Fruit fly (Drosophila melanogaster) whole organism, pupa: ENCODE data around the gene CG4972.

ENCODE experiments used
- CG10348 ChIP-seq: fragments of 200-800 bp; sonication (Bioruptor generic); IDR thresholded peaks from 2 replicates; pipeline ENCODE4 v1.3.6; 2022; ENCODE audit warnings: missing biosample characterization, missing genetic modification characterization
- CG12605 ChIP-seq: fragments of 200-800 bp; sonication (Bioruptor generic); IDR thresholded peaks from 2 replicates; pipeline ENCODE4 v1.3.6; 2022; ENCODE audit warnings: missing biosample characterization, missing genetic modification characterization
- CG13204 ChIP-seq: fragments of 200-800 bp; sonication (Bioruptor generic); optimal IDR thresholded peaks from 2 replicates; lab custom pipeline; 2018; ENCODE audit warnings: missing biosample characterization, mild to moderate bottlenecking, missing genetic modification characterization, moderate library complexity
- CG14655 ChIP-seq: fragments of 200-800 bp; sonication (Bioruptor generic); optimal IDR thresholded peaks from 3 replicates; lab custom pipeline; 2017; ENCODE audit warnings: mild to moderate bottlenecking, missing biosample characterization, missing genetic modification reagents, missing genetic modification characterization
- CG15710 ChIP-seq: fragments of 200-800 bp; sonication (Bioruptor generic); optimal IDR thresholded peaks from 2 replicates; lab custom pipeline; 2018; ENCODE audit warnings: missing biosample characterization, mild to moderate bottlenecking, missing genetic modification characterization, moderate library complexity
- CG17806 ChIP-seq: fragments of 200-800 bp; sonication (Bioruptor generic); optimal IDR thresholded peaks from 2 replicates; lab custom pipeline; 2018; ENCODE audit warnings: missing biosample characterization, mild to moderate bottlenecking, missing genetic modification characterization, moderate library complexity
- CG32121 ChIP-seq: fragments of 200-800 bp; sonication (Bioruptor generic); IDR thresholded peaks from 2 replicates; pipeline ENCODE4 v1.3.6; 2022; ENCODE audit warnings: missing biosample characterization, missing genetic modification characterization
- CG34367 ChIP-seq: fragments of 200-800 bp; sonication (Bioruptor generic); optimal IDR thresholded peaks from 2 replicates; lab custom pipeline; 2018; ENCODE audit warnings: missing biosample characterization, mild to moderate bottlenecking, missing genetic modification characterization
- CG4496 ChIP-seq: fragments of 200-800 bp; sonication (Bioruptor generic); IDR thresholded peaks from 3 replicates; pipeline ENCODE4 v1.3.6; 2022; ENCODE audit warnings: missing biosample characterization, missing genetic modification characterization
- CG8159 ChIP-seq: fragments of 200-800 bp; sonication (Bioruptor generic); optimal IDR thresholded peaks from 3 replicates; lab custom pipeline; 2018; ENCODE audit warnings: missing biosample characterization, mild to moderate bottlenecking, missing genetic modification characterization, moderate library complexity
- CG8301 ChIP-seq: fragments of 200-800 bp; sonication (Bioruptor generic); optimal IDR thresholded peaks from 2 replicates; lab custom pipeline; 2018; ENCODE audit warnings: missing biosample characterization, mild to moderate bottlenecking, missing genetic modification characterization
- CG9948 ChIP-seq: fragments of 200-800 bp; sonication (Bioruptor generic); optimal IDR thresholded peaks from 2 replicates; lab custom pipeline; 2018; ENCODE audit warnings: missing biosample characterization, mild to moderate bottlenecking, missing genetic modification characterization, moderate library complexity
- D1 ChIP-seq: fragments of 200-800 bp; sonication (Bioruptor generic); optimal IDR thresholded peaks from 2 replicates; lab custom pipeline; 2018; ENCODE audit warnings: missing biosample characterization, mild to moderate bottlenecking, missing genetic modification characterization, moderate library complexity
- EcR ChIP-seq: fragments of 200-800 bp; sonication (Bioruptor generic); optimal IDR thresholded peaks from 3 replicates; lab custom pipeline; 2019; ENCODE audit warnings: missing biosample characterization, missing genetic modification characterization, mild to moderate bottlenecking, moderate library complexity, missing genetic modification reagents
- Ets98B ChIP-seq: fragments of 200-800 bp; sonication (Bioruptor generic); IDR thresholded peaks from 2 replicates; pipeline ENCODE4 v1.3.6; 2022; ENCODE audit warnings: missing biosample characterization, missing genetic modification characterization
- Pif1A ChIP-seq: fragments of 200-800 bp; sonication (Bioruptor generic); optimal IDR thresholded peaks from 3 replicates; lab custom pipeline; 2016; ENCODE audit warnings: missing biosample characterization, missing genetic modification characterization
- Pif1B ChIP-seq: fragments of 200-800 bp; sonication (Bioruptor generic); optimal IDR thresholded peaks from 3 replicates; lab custom pipeline; 2016; ENCODE audit warnings: missing biosample characterization, missing genetic modification characterization
- Snoo ChIP-seq: fragments of 200-800 bp; sonication (Bioruptor generic); optimal IDR thresholded peaks from 3 replicates; lab custom pipeline; 2017; ENCODE audit warnings: missing biosample characterization, mild to moderate bottlenecking, missing genetic modification characterization, inconsistent platforms
- fd96Ca ChIP-seq: fragments of 200-800 bp; sonication (Bioruptor generic); IDR thresholded peaks from 3 replicates; pipeline ENCODE4 v1.3.6; 2022; ENCODE audit warnings: missing biosample characterization, missing genetic modification characterization
- gl ChIP-seq: fragments of 200-800 bp; sonication (Bioruptor generic); optimal IDR thresholded peaks from 2 replicates; lab custom pipeline; 2018; ENCODE audit warnings: missing biosample characterization, mild to moderate bottlenecking, missing genetic modification characterization
- rn ChIP-seq: fragments of 200-800 bp; sonication (Bioruptor generic); IDR thresholded peaks from 2 replicates; pipeline ENCODE4 v1.3.6; 2022; ENCODE audit warnings: missing biosample characterization, missing genetic modification characterization

The CG4972 gene

DNA sequence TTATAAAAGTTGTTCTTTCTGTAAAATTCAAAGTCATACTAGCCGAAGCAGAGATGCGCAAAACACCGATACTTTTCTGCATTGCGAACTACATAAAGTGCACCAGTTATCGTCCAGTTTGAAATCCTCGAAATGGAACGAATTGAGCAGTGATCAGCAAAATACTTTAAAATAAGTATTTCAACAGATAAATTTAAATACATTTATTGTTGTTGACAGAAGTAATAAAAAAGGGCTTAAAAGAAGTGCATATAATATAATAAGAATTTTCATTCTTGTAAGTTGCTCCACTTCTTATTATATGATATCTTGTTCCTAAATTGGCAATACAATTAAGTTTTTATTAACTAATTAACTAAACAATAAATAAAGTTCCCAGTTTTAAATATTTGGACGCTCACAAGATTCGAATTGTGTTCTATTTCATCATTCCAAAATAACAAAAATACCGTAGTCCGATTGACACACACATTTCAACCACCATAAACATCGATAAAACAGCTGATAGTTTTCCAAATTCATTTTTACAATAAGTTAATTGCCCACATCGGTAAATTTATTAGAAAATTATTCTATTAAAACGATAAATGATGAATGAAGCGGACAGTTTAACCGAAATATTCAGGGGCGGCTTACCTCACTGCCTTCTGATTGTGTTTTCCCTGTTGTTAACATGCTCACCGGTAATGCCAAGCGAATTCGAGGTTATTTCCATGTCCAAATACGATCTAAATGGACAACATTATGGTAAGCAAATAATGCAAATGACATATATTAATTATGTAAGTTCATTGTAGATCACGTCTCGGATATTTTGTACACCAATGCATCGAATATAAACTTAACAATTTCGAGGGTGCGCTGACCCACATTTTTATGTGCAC is at the start of gene CG4972, which contains the start of gene Usp14:
Gene CG4972, plus strand, starts transcription at position 466 of the 884 bp plus-strand sequence.
Gene Usp14, minus strand, starts transcription at position 70 of the 884 bp plus-strand sequence.
- peak; percentile 27 for TF ChIP-seq EcR
- no peak for TF ChIP-seq CG13204
- no peak for TF ChIP-seq Ets98B (GFP tag; lab: Robert Waterston, UW)
- TF ChIP-seq CG8159 (tag; lab: Kevin White, UChicago) = no peak
- TF ChIP-seq CG4496 (GFP tag; lab: Robert Waterston, UW) = no peak
- peak; percentile 24 for TF ChIP-seq CG15710 (tag; lab: Kevin White, UChicago)
- TF ChIP-seq CG12605 (GFP tag; lab: Robert Waterston, UW) = no peak

DNA sequence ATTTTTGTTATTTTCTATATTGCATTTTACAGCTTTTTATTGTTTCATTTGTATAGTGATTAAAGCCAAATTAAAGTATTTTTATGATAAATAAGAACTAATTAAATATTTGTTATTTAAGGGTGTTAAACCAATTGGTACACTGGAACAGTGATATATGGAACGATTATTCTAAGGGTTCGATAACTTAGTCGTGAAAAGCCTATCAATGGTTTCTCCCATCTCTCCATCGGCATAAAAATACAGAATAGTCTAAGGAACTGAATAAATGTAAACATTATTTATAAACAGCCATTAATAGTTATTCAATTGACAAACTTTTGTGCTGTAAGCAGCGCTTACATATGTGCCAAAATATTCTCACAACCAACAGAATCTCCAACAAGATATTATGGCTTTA is 49.5 kb upstream of the CG4972 start, which contains the start of gene Mob3:
Gene Mob3, plus strand, starts transcription at position 208 of the 400 bp plus-strand sequence.
- TF ChIP-seq Snoo (tag; lab: Kevin White, UChicago) (no peak), CG14655 (GFP tag; lab: Kevin White, UChicago) (no peak), Ets98B (GFP tag; lab: Robert Waterston, UW) (no peak), CG10348 (no peak), gl (tag; lab: Kevin White, UChicago) (no peak), CG34367 (tag; lab: Kevin White, UChicago) (no peak), CG8159 (tag; lab: Kevin White, UChicago) (no peak)

DNA sequence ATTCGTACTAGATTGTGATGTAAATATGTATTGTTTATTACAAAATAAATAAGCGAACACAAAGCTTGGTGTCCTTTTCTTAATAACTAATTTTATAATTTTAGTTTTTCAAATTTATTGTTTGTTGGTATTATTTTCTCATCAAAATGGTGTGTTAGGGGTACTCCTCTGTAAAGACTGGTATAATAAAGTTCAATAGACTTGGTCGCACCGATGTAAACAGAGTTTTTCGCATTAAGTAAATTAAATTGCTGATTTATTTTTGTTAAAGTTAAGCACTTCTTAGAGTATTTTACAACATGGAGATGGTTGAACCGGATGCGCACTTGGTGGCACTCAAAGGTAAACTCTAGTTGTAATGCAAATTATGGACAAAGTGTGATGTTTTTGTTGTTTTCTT is 48.1 kb upstream of the CG4972 start, which contains the start of gene CG4953:
Gene CG4953, plus strand, starts transcription at position 193 of the 400 bp plus-strand sequence.
- TF ChIP-seq D1 (no peak), CG8301 (no peak), CG32121 (GFP tag; lab: Robert Waterston, UW) (no peak), gl (tag; lab: Kevin White, UChicago) (no peak)

DNA sequence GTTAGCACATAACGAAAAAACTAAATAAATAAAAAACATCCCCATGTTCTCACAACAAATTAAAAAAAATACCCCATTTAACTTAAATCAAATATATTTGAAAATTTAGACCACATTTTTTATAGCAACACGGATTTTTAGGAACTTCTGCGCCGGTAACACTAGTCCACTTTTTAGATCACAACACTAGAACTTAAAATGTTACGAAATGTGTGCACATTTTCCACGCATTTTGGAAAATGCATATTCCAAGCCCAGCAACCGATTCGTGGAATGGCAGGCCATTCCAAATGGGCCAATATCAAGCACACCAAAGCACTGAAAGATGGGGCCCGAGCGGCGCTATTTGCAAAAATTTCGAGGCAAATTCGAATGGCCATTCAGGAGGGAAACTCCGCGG is 45.9 kb upstream of the CG4972 start, which contains the start of gene CG4957:
Gene CG4957, plus strand, starts transcription at position 185 of the 400 bp plus-strand sequence.
- no peak for TF ChIP-seq CG15710 (tag; lab: Kevin White, UChicago)
- no peak for TF ChIP-seq CG9948
- no peak for TF ChIP-seq CG10348
- no peak for TF ChIP-seq EcR
- no peak for TF ChIP-seq CG17806
- no peak for TF ChIP-seq Pif1B (GFP tag; lab: Kevin White, UChicago)
- TF ChIP-seq CG8159 (tag; lab: Kevin White, UChicago) = no peak
- no peak for TF ChIP-seq Ets98B (GFP tag; lab: Robert Waterston, UW)
- no peak for TF ChIP-seq CG32121 (GFP tag; lab: Robert Waterston, UW)

DNA sequence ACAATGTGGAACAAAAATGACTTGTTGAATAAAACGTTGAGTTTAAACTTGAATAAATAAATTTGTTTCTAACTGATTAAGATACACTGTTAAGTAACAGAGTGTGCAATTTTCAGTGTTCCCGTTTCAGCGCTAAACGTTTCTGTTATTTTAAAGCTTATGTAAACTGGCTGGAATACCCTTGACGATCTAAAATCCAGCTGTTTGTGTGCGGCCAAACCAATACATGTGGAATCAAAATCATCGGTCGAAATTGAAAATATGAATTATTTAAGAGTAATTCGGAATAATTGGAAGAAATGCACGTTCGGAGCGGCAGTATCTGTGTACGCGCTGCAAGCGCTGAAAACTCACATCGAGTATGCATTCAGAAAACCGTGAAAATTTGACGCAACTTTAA is 44.7 kb upstream of the CG4972 start, which contains the start of gene Mulk:
Gene Mulk, plus strand, starts transcription at position 198 of the 400 bp plus-strand sequence.
- TF ChIP-seq CG9948 = no peak
- no peak for TF ChIP-seq CG10348
- no peak for TF ChIP-seq CG13204
- no peak for TF ChIP-seq Pif1A (GFP tag; lab: Kevin White, UChicago)

DNA sequence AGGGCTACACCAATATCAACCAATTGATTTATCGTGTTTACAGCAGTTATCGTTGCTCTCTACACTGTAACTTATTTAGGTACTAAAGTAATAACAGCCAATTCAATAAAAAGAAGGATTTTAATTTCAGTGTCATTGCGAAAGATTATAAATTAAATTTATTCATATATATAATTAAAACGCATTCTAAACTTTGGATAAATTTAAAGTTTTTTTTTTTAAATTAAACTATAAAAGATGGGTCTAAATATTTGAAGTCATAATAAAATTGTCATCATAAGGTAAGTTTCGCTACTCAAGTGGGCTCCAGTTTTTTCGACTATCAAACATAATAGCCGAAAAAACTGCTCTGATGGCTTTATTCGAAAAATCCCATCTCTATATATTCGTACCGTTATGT is 42.4 kb upstream of the CG4972 start, which contains the start of gene trk:
Gene trk, minus strand, starts transcription at position 101 of the 400 bp plus-strand sequence.
- no peak for TF ChIP-seq Pif1A (GFP tag; lab: Kevin White, UChicago)
- no peak for TF ChIP-seq rn
- no peak for TF ChIP-seq CG10348
- TF ChIP-seq EcR = no peak
- no peak for TF ChIP-seq CG9948
- TF ChIP-seq D1 = no peak
- no peak for TF ChIP-seq CG15710 (tag; lab: Kevin White, UChicago)
- no peak for TF ChIP-seq CG8301
- no peak for TF ChIP-seq CG17806
- no peak for TF ChIP-seq Pif1B (GFP tag; lab: Kevin White, UChicago)
- TF ChIP-seq Ets98B (GFP tag; lab: Robert Waterston, UW) = no peak
- TF ChIP-seq gl (tag; lab: Kevin White, UChicago) = no peak

DNA sequence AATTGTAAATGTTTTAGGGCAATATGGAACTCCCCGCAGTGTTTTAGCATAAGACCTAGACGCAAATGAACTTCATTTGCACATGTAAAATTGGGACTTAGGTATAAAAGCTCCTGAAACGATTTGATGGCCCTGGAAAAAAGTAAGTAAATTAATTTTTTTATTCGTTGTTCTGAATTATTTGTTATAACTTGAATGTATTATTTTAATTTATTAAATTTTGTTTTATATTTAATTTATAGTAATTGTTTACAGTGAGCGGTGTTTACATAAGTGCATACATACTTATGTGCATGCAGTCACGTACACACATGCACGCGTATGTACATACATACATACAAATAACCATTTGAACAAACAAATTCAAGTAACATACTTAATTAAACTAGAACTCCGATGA is 38.2 kb upstream of the CG4972 start:
- no peak for TF ChIP-seq CG8159 (tag; lab: Kevin White, UChicago)
- no peak for TF ChIP-seq D1
- peak; percentile 37 for TF ChIP-seq CG15710 (tag; lab: Kevin White, UChicago)
- peak; percentile 75 for TF ChIP-seq CG17806
- TF ChIP-seq CG14655 (GFP tag; lab: Kevin White, UChicago) = no peak
- no peak for TF ChIP-seq rn
- TF ChIP-seq CG8301 = no peak
- peak; percentile 45 for TF ChIP-seq Snoo (tag; lab: Kevin White, UChicago)
- no peak for TF ChIP-seq CG34367 (tag; lab: Kevin White, UChicago)
- no peak for TF ChIP-seq Pif1A (GFP tag; lab: Kevin White, UChicago)
- peak; percentile 64 for TF ChIP-seq CG12605 (GFP tag; lab: Robert Waterston, UW)
- TF ChIP-seq Ets98B (GFP tag; lab: Robert Waterston, UW) = no peak; the same call in 1 of the 2 replicates
- TF ChIP-seq EcR = no peak
- TF ChIP-seq fd96Ca (GFP tag; lab: Robert Waterston, UW) = no peak
- no peak for TF ChIP-seq Pif1B (GFP tag; lab: Kevin White, UChicago)
- no peak for TF ChIP-seq CG10348
- no peak for TF ChIP-seq CG9948
- peak; percentile 67; the same call in 2 of the 3 replicates for TF ChIP-seq CG4496 (GFP tag; lab: Robert Waterston, UW)
- TF ChIP-seq CG32121 (GFP tag; lab: Robert Waterston, UW) = peak; percentile 64
- no peak for TF ChIP-seq gl (tag; lab: Kevin White, UChicago)
- TF ChIP-seq CG13204 = no peak
- TF ChIP-seq, all 21 proteins: peak for 6
